Fruit fly (Drosophila melanogaster): Measurements from ENCODE around the gene CG2652.

- TF ChIP-seq psq (optimal IDR thresholded peaks at IDR 0.05), result no peak
- TF ChIP-seq usp (GFP tag; optimal IDR thresholded peaks at IDR 0.05), result no peak
Measured at dm6 chrX:2704134-2704773, 21.5 kb upstream of the CG2652 start, which contains the start of gene eIF2Bbeta.
